Worm (Caenorhabditis elegans): ENCODE results near the gene H28G03.3.

H28G03.3 gene

DNA sequence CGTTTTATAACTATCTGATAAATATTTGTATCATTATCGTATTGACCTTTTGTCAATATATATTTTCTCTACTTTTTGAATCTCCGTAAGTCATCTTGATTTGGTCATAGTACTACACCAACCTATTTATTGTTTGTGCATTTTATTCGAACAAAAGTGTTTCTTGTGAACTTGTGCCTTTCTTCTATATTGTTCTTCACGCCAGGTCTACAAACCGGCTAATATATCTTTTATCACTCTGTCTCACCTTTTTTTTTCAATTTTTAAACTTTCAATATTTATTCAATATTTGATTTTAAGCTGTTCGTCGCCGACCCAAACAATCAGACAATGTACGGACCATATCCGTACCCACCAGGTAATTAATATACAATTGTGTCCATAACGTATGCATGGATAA, 10.1 kb downstream of the H28G03.3 start, which contains the start of gene hrpa-2:
Gene hrpa-2, plus strand, starts transcription at position 301 of the 400 bp plus-strand sequence.
- TF ChIP-seq hlh-30 (tag; optimal IDR thresholded peaks at IDR 0.05; ENCODE audit: insufficient read depth) (no peak), unc-42 (tag; optimal IDR thresholded peaks at IDR 0.05) (no peak), fkh-10 (GFP tag; optimal IDR thresholded peaks at IDR 0.05) (no peak), hlh-6 (tag; optimal IDR thresholded peaks at IDR 0.05) (no peak), elt-4 (tag; optimal IDR thresholded peaks at IDR 0.05) (no peak), pat-9 (tag; optimal IDR thresholded peaks at IDR 0.05) (no peak), ceh-24 (tag; optimal IDR thresholded peaks at IDR 0.05) (no peak), lin-11 (tag; optimal IDR thresholded peaks at IDR 0.05) (no peak), ceh-2 (tag; optimal IDR thresholded peaks at IDR 0.05) (no peak), K09A11.1 (tag; optimal IDR thresholded peaks at IDR 0.05; ENCODE audit: insufficient read depth) (no peak), unc-55 (GFP tag; optimal IDR thresholded peaks at IDR 0.05) (no peak), tbx-7 (tag; optimal IDR thresholded peaks at IDR 0.05) (no peak), K02D7.2 (tag; optimal IDR thresholded peaks at IDR 0.05) (no peak), ceh-14 (tag; optimal IDR thresholded peaks at IDR 0.05) (no peak), ceh-31 (tag; optimal IDR thresholded peaks at IDR 0.05) (no peak)

DNA sequence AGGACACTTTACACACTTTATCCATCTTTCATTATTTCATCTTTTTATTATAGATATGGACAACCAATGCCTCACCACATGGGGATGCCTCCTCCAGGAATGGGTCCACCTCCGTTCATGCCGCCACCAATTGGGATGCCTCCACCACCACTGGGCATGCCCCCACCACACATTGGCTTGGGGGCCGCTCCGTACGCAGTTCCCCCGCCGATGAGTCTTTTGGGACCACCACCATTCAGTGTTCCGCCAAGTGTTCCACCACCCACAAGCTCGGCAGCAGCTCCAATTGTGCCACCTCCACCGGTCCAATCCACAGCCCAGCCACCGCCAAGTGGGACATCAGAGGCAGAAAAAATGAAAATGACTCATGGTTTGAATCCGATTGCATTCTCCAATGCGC, 11.4 kb downstream of the H28G03.3 start:
- TF ChIP-seq nfya-1 (tag; optimal IDR thresholded peaks at IDR 0.05) (no peak), ceh-22 (tag; optimal IDR thresholded peaks at IDR 0.05) (no peak), K09A11.1 (tag; optimal IDR thresholded peaks at IDR 0.05; ENCODE audit: insufficient read depth) (no peak), C08G9.2 (tag; optimal IDR thresholded peaks at IDR 0.05) (peak; percentile 26), C38D4.7 (GFP tag; optimal IDR thresholded peaks at IDR 0.05) (no peak), lim-6 (tag; optimal IDR thresholded peaks at IDR 0.05) (no peak)

DNA sequence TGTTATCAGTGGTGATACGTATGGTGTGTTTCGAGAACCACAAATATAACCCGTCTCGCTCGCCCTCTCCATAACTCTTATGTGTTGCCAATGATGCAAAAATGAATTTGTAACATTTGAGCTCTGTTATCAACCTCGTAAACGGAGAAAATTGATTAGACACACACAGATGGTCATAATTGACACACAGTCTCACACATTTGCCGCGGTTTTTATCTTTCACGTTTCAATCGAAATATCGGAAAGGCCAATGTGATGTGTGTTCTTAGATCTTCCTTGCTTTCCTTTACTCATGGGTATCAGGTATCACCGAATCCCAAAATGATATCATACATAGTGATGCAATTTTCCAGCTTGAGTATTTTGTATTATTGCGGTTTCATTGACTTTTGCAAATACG, 12.6 kb downstream of the H28G03.3 start:
- TF ChIP-seq pqm-1 (tag; optimal IDR thresholded peaks at IDR 0.05) (peak; percentile 29), madf-2 (tag; optimal IDR thresholded peaks at IDR 0.05) (no peak), pax-1 (tag; optimal IDR thresholded peaks at IDR 0.05) (no peak), hlh-15 (tag; optimal IDR thresholded peaks at IDR 0.05) (no peak), sdc-2 (tag; optimal IDR thresholded peaks at IDR 0.05) (no peak), elt-2 (tag; optimal IDR thresholded peaks at IDR 0.05) (peak; percentile 88)

DNA sequence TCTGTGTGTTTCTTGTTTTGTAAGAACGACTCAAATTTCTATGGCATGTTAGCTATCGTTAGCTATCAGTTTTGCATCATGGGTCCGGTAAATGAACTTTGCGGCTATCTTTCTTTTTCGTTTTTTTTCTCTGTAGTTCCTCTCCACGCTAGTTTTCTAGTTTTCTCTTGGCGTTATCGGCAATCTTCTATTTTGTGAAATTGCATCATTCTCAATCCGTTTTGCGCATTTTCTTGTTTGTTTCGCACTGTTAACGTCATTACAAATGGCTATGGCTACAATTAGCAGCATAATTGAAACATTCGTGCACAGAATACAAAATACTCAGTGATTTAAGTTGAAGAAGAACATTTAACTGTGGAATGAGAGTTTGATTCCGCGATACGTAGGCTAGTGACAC, 13.1 kb downstream of the H28G03.3 start:
- TF ChIP-seq unc-42 (tag; optimal IDR thresholded peaks at IDR 0.05): no peak
- no peak for TF ChIP-seq rnt-1 (tag; optimal IDR thresholded peaks at IDR 0.05)
- no peak for TF ChIP-seq lim-6 (tag; optimal IDR thresholded peaks at IDR 0.05)
- TF ChIP-seq tbx-2 (tag; optimal IDR thresholded peaks at IDR 0.05): no peak
- no peak for TF ChIP-seq ets-4 (tag; optimal IDR thresholded peaks at IDR 0.05)
- TF ChIP-seq dve-1 (tag; optimal IDR thresholded peaks at IDR 0.05): no peak
- no peak for TF ChIP-seq npax-4 (tag; optimal IDR thresholded peaks at IDR 0.05)
- no peak for TF ChIP-seq ceh-19 (GFP tag; optimal IDR thresholded peaks at IDR 0.05)
- TF ChIP-seq odd-2 (tag; optimal IDR thresholded peaks at IDR 0.05): no peak
- TF ChIP-seq ttx-3 (tag; optimal IDR thresholded peaks at IDR 0.05): no peak
- TF ChIP-seq elt-2 (tag; optimal IDR thresholded peaks at IDR 0.05): no peak
- no peak for TF ChIP-seq pag-3 (tag; optimal IDR thresholded peaks at IDR 0.05; ENCODE audit: borderline replicate concordance)
- no peak for TF ChIP-seq ceh-45 (GFP tag; IDR thresholded peaks at IDR 0.05)
- no peak for TF ChIP-seq pax-1 (tag; optimal IDR thresholded peaks at IDR 0.05)
- no peak for TF ChIP-seq pha-2 (tag; optimal IDR thresholded peaks at IDR 0.05)
- no peak for TF ChIP-seq unc-86 (tag; optimal IDR thresholded peaks at IDR 0.05)
- no peak for TF ChIP-seq sox-4 (tag; optimal IDR thresholded peaks at IDR 0.05)

Data from whole organism, late embryonic.